Worm (Caenorhabditis elegans): ENCODE results near the gene F58G1.2.

Gene F58G1.2

DNA sequence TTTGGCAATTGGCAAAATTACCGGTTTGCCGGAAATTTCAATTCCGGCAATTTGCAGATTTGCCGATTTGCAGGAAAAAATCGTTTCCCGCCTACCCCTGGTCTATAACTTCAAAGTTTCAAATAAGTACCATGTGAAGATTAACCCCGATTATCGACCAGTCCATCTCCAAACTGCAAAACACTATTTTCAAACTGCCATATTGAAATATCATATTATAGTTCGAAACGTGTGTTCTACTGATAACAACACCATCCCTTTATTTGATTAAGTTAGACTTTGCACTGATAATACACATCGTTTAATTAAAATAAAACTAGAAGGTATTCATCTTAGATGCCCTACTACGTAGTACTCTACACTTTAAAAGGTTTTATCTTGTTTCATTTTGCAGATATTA, 11.3 kb upstream of the F58G1.2 start:
- TF ChIP-seq nhr-11 (tag; optimal IDR thresholded peaks at IDR 0.05) (no peak), ama-1 (optimal IDR thresholded peaks at IDR 0.05) (no peak), nhr-23 (tag; optimal IDR thresholded peaks at IDR 0.05) (no peak), fos-1 (tag; optimal IDR thresholded peaks at IDR 0.05) (no peak), nhr-77 (tag; optimal IDR thresholded peaks at IDR 0.05) (no peak), aly-2 (tag; optimal IDR thresholded peaks at IDR 0.05) (no peak), tbx-2 (tag; optimal IDR thresholded peaks at IDR 0.05) (no peak), daf-12 (tag; optimal IDR thresholded peaks at IDR 0.05) (no peak), pqm-1 (tag; optimal IDR thresholded peaks at IDR 0.05) (peak; percentile 22), nhr-43 (tag; optimal IDR thresholded peaks at IDR 0.05; ENCODE audit: poor library complexity, severe bottlenecking) (no peak), lsy-12 (tag; optimal IDR thresholded peaks at IDR 0.05) (no peak), unc-62 (GFP tag; optimal IDR thresholded peaks at IDR 0.05) (no peak), fkh-2 (tag; optimal IDR thresholded peaks at IDR 0.05) (no peak), ztf-11 (tag; optimal IDR thresholded peaks at IDR 0.05) (no peak), eor-1 (tag; optimal IDR thresholded peaks at IDR 0.05) (no peak), elt-2 (tag; optimal IDR thresholded peaks at IDR 0.05) (peak; percentile 69)

DNA sequence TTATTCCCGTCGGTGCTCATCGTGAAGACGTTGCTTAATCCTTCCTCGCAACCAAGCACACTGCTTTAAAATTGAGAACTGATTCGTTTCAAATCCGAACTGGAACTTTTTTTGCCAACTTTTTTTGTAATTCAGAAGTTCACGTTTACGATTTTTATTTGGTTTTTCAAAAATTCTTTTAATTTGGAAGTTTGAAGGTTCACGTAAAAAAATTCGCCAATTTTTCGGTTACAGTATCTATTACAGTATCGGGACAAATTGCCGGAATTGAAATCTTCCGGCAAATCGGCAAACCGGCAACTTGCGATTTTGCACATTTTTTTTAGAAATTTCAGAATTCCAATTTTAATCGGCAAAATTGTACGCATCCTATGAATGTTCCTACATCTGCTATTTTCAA, 9.4 kb upstream of the F58G1.2 start, which contains the start of gene F58G1.3:
Gene F58G1.3, minus strand, starts transcription at position 101 of the 400 bp plus-strand sequence.
- TF ChIP-seq nhr-43 (tag; optimal IDR thresholded peaks at IDR 0.05; ENCODE audit: poor library complexity, severe bottlenecking) (no peak), egl-27 (tag; optimal IDR thresholded peaks at IDR 0.05) (no peak), nhr-237 (tag; optimal IDR thresholded peaks at IDR 0.05) (no peak), jun-1 (tag; optimal IDR thresholded peaks at IDR 0.05) (no peak), ceh-9 (tag; optimal IDR thresholded peaks at IDR 0.05) (no peak), ZK546.5 (tag; optimal IDR thresholded peaks at IDR 0.05) (no peak), daf-12 (tag; optimal IDR thresholded peaks at IDR 0.05) (no peak), nhr-76 (tag; optimal IDR thresholded peaks at IDR 0.05) (no peak), snpc-4 (tag; optimal IDR thresholded peaks at IDR 0.05) (no peak), ceh-82 (tag; optimal IDR thresholded peaks at IDR 0.05) (no peak), ceh-16 (tag; optimal IDR thresholded peaks at IDR 0.05) (no peak), fkh-10 (GFP tag; optimal IDR thresholded peaks at IDR 0.05) (no peak), elt-1 (tag; optimal IDR thresholded peaks at IDR 0.05) (no peak), fkh-2 (tag; optimal IDR thresholded peaks at IDR 0.05) (no peak), lin-15B (tag; optimal IDR thresholded peaks at IDR 0.05) (no peak), lin-39 (tag; optimal IDR thresholded peaks at IDR 0.05) (no peak)

DNA sequence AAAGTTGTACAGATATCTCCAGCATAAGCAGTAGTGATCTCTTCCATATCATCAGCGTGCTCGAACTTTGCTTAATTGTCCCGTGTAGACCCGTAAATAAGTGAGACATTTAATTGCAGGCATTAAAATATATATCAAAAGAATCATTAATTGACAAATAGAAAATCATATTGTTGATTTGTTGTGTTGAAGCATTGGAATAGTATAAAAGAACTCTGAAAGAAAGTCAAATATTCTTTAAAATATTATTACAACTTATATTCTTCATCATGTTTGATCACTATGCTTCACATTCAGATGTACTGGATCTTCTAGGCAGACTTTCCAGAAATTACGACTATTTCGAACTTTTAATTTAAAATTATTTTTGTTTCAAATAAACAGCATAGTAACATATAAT, 6.7 kb upstream of the F58G1.2 start, which contains the start of gene F58G1.8:
Gene F58G1.8, minus strand, starts transcription at position 101 of the 400 bp plus-strand sequence.
- TF ChIP-seq ceh-16 (tag; optimal IDR thresholded peaks at IDR 0.05) (no peak), ceh-9 (tag; optimal IDR thresholded peaks at IDR 0.05) (no peak), ama-1 (optimal IDR thresholded peaks at IDR 0.05) (no peak), tbx-2 (tag; optimal IDR thresholded peaks at IDR 0.05) (no peak), aly-2 (tag; optimal IDR thresholded peaks at IDR 0.05) (no peak)

DNA sequence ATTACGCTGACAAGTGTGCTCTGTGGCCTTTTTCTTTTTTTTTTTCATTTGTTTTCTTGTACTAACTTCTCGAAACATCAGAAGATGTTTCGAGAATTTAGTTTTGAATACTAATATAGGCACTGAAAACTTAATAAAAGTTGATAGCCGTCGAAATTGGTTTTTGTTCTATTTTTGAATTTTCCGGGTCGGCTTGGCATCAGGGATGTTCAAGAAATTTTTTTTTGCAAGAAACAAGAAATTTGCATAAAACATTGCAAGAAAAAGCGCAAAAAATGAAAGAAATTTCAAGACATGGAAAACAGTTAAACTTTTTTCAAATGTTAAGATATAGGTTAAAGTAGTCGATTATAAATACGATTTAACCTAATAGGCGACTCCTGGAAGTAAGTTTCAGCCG, 4.4 kb upstream of the F58G1.2 start:
- TF ChIP-seq unc-62 (GFP tag; optimal IDR thresholded peaks at IDR 0.05) (no peak), elt-3 (tag; optimal IDR thresholded peaks at IDR 0.05) (no peak), daf-12 (tag; optimal IDR thresholded peaks at IDR 0.05) (no peak), jun-1 (tag; optimal IDR thresholded peaks at IDR 0.05) (no peak), ceh-28 (tag; optimal IDR thresholded peaks at IDR 0.05) (no peak), eor-1 (tag; optimal IDR thresholded peaks at IDR 0.05) (no peak), ama-1 (optimal IDR thresholded peaks at IDR 0.05) (no peak), nhr-12 (tag; optimal IDR thresholded peaks at IDR 0.05) (no peak), nfya-1 (tag; optimal IDR thresholded peaks at IDR 0.05; ENCODE audit: insufficient read depth) (no peak), egl-5 (tag; optimal IDR thresholded peaks at IDR 0.05) (no peak), mdl-1 (tag; optimal IDR thresholded peaks at IDR 0.05) (no peak), lin-15B (tag; optimal IDR thresholded peaks at IDR 0.05) (no peak), nhr-77 (tag; optimal IDR thresholded peaks at IDR 0.05) (no peak), fkh-2 (tag; optimal IDR thresholded peaks at IDR 0.05) (no peak), tbx-2 (tag; optimal IDR thresholded peaks at IDR 0.05) (no peak), pha-4 (tag; optimal IDR thresholded peaks at IDR 0.05) (no peak), nhr-76 (tag; optimal IDR thresholded peaks at IDR 0.05) (no peak)

Data from whole organism, L3 larva.